In genomic region chrX:5516365-5516764, ce11 we compare ENCODE assay signal across 4 worm cellular contexts.
A peak's percentile ranks its signal among the peaks of the same experiment; 100 is the strongest.
TF ChIP-seq lines count a peak whose summit lies in the region.

No protein-coding gene starts in this region.

TF ChIP-seq in whole organism, L1 larva, 84 proteins besides CTCF, POLR2A, EP300 and RAD21:
- no peak for TF ChIP-seq pax-3 (tag; optimal IDR thresholded peaks at IDR 0.05; lab: Kevin White, UChicago)
- peak; percentile 67 for TF ChIP-seq nhr-85 (tag; lab: Kevin White, UChicago)
- peak; percentile 13 for TF ChIP-seq nhr-71 (tag; optimal IDR thresholded peaks at IDR 0.05; lab: Kevin White, UChicago)
- peak; percentile 27 for TF ChIP-seq lin-14 (GFP tag; optimal IDR thresholded peaks at IDR 0.05; lab: Kevin White, UChicago)
- peak; percentile 29 for TF ChIP-seq nhr-20 (tag; optimal IDR thresholded peaks at IDR 0.05; lab: Kevin White, UChicago)
TF ChIP-seq in whole organism, L1 larva: peak in this region for 4.

TF ChIP-seq in whole organism, L2 larva, 48 proteins besides CTCF, POLR2A, EP300 and RAD21:
- TF ChIP-seq ztf-11 (tag; optimal IDR thresholded peaks at IDR 0.05; lab: Kevin White, UChicago) (no peak), nhr-12 (tag; optimal IDR thresholded peaks at IDR 0.05; lab: Kevin White, UChicago) (no peak), elt-1 (tag; optimal IDR thresholded peaks at IDR 0.05; lab: Kevin White, UChicago) (no peak), F13H6.1 (tag; optimal IDR thresholded peaks at IDR 0.05; lab: Kevin White, UChicago) (no peak), nhr-10 (tag; optimal IDR thresholded peaks at IDR 0.05; lab: Kevin White, UChicago) (no peak), lsy-2 (tag; optimal IDR thresholded peaks at IDR 0.05; lab: Kevin White, UChicago) (no peak), nhr-25 (tag; optimal IDR thresholded peaks at IDR 0.05; lab: Kevin White, UChicago) (peak; percentile 18), nhr-129 (tag; optimal IDR thresholded peaks at IDR 0.05; lab: Kevin White, UChicago) (peak; percentile 40), ztf-4 (tag; optimal IDR thresholded peaks at IDR 0.05; lab: Kevin White, UChicago) (no peak), ceh-16 (tag; optimal IDR thresholded peaks at IDR 0.05; lab: Kevin White, UChicago) (no peak), egl-27 (tag; optimal IDR thresholded peaks at IDR 0.05; lab: Kevin White, UChicago) (no peak), crh-2 (tag; optimal IDR thresholded peaks at IDR 0.05; lab: Kevin White, UChicago) (peak; percentile 42), nhr-77 (tag; optimal IDR thresholded peaks at IDR 0.05; lab: Kevin White, UChicago) (no peak), lin-13 (GFP tag; optimal IDR thresholded peaks at IDR 0.05; lab: Kevin White, UChicago) (no peak), C34F6.9 (tag; optimal IDR thresholded peaks at IDR 0.05; lab: Kevin White, UChicago) (no peak), ama-1 (optimal IDR thresholded peaks at IDR 0.05; lab: Kevin White, UChicago) (no peak), zag-1 (tag; optimal IDR thresholded peaks at IDR 0.05; lab: Kevin White, UChicago) (no peak)

TF ChIP-seq in whole organism, L3 larva, 47 proteins besides CTCF, POLR2A, EP300 and RAD21:
- TF ChIP-seq nhr-76 (tag; optimal IDR thresholded peaks at IDR 0.05; lab: Kevin White, UChicago) (no peak), egl-27 (tag; optimal IDR thresholded peaks at IDR 0.05; lab: Kevin White, UChicago) (no peak), pqm-1 (tag; optimal IDR thresholded peaks at IDR 0.05; lab: Kevin White, UChicago) (peak; percentile 40), ZK546.5 (tag; optimal IDR thresholded peaks at IDR 0.05; lab: Kevin White, UChicago) (no peak), nhr-12 (tag; optimal IDR thresholded peaks at IDR 0.05; lab: Kevin White, UChicago) (no peak), elt-2 (tag; optimal IDR thresholded peaks at IDR 0.05; lab: Kevin White, UChicago) (peak; percentile 9), ceh-28 (tag; optimal IDR thresholded peaks at IDR 0.05; lab: Kevin White, UChicago) (no peak), hmg-11 (tag; optimal IDR thresholded peaks at IDR 0.05; lab: Kevin White, UChicago) (no peak), jun-1 (tag; optimal IDR thresholded peaks at IDR 0.05; lab: Kevin White, UChicago) (no peak), mdl-1 (tag; optimal IDR thresholded peaks at IDR 0.05; lab: Kevin White, UChicago) (no peak), ceh-9 (tag; optimal IDR thresholded peaks at IDR 0.05; lab: Kevin White, UChicago) (no peak), nhr-237 (tag; optimal IDR thresholded peaks at IDR 0.05; lab: Kevin White, UChicago) (no peak), ztf-4 (tag; optimal IDR thresholded peaks at IDR 0.05; lab: Kevin White, UChicago) (no peak), sea-2 (GFP tag; optimal IDR thresholded peaks at IDR 0.05; lab: Kevin White, UChicago) (no peak), eor-1 (tag; optimal IDR thresholded peaks at IDR 0.05; lab: Kevin White, UChicago) (no peak), snpc-4 (tag; optimal IDR thresholded peaks at IDR 0.05; lab: Kevin White, UChicago) (no peak), ztf-11 (tag; optimal IDR thresholded peaks at IDR 0.05; lab: Kevin White, UChicago) (no peak), pha-4 (tag; optimal IDR thresholded peaks at IDR 0.05; lab: Kevin White, UChicago) (peak; percentile 69), fos-1 (tag; optimal IDR thresholded peaks at IDR 0.05; lab: Kevin White, UChicago) (no peak), aly-2 (tag; optimal IDR thresholded peaks at IDR 0.05; lab: Kevin White, UChicago) (no peak), nhr-77 (tag; optimal IDR thresholded peaks at IDR 0.05; lab: Kevin White, UChicago) (no peak), nhr-67 (tag; optimal IDR thresholded peaks at IDR 0.05; lab: Kevin White, UChicago) (no peak)

TF ChIP-seq in whole organism, L4 larva, 104 proteins besides CTCF, POLR2A, EP300 and RAD21:
- TF ChIP-seq mdt-29 (GFP tag; IDR thresholded peaks at IDR 0.05; lab: Robert Waterston, UW): no peak
- no peak for TF ChIP-seq hmg-1.1 (GFP tag; IDR thresholded peaks at IDR 0.05; lab: Robert Waterston, UW)
- no peak for TF ChIP-seq unc-39 (tag; optimal IDR thresholded peaks at IDR 0.05; lab: Kevin White, UChicago)
- no peak for TF ChIP-seq nhr-77 (tag; optimal IDR thresholded peaks at IDR 0.05; lab: Kevin White, UChicago)
- no peak for TF ChIP-seq ama-1 (optimal IDR thresholded peaks at IDR 0.05; lab: Kevin White, UChicago)
- peak; percentile 12 for TF ChIP-seq nhr-28 (tag; optimal IDR thresholded peaks at IDR 0.05; lab: Kevin White, UChicago)
- TF ChIP-seq nhr-102 (tag; optimal IDR thresholded peaks at IDR 0.05; lab: Kevin White, UChicago): no peak
- TF ChIP-seq rbr-2 (tag; optimal IDR thresholded peaks at IDR 0.05; lab: Kevin White, UChicago): no peak
- no peak for TF ChIP-seq tag-97 (GFP tag; IDR thresholded peaks at IDR 0.05; lab: Robert Waterston, UW)
- TF ChIP-seq dmd-9 (GFP tag; IDR thresholded peaks at IDR 0.05; lab: Robert Waterston, UW): no peak
- no peak for TF ChIP-seq saeg-2 (GFP tag; IDR thresholded peaks at IDR 0.05; lab: Robert Waterston, UW)
- no peak for TF ChIP-seq nhr-42 (GFP tag; IDR thresholded peaks at IDR 0.05; lab: Robert Waterston, UW)
- no peak for TF ChIP-seq unc-130 (GFP tag; optimal IDR thresholded peaks at IDR 0.05; lab: Kevin White, UChicago)
- TF ChIP-seq hif-1 (tag; optimal IDR thresholded peaks at IDR 0.05; lab: Kevin White, UChicago): peak in 1 of 2 experiments; percentile 11
- TF ChIP-seq mdl-1 (tag; optimal IDR thresholded peaks at IDR 0.05; lab: Kevin White, UChicago): peak in 1 of 2 experiments; percentile 4
- TF ChIP-seq nhr-48 (tag; optimal IDR thresholded peaks at IDR 0.05; lab: Kevin White, UChicago): no peak
- TF ChIP-seq sdz-12 (GFP tag; optimal IDR thresholded peaks at IDR 0.05; lab: Kevin White, UChicago): no peak
- TF ChIP-seq ZK546.5 (tag; optimal IDR thresholded peaks at IDR 0.05; lab: Kevin White, UChicago): no peak
- TF ChIP-seq unc-62 (GFP tag; optimal IDR thresholded peaks at IDR 0.05 in 1 of 2; lab: Kevin White, UChicago): peak in 1 of 2 experiments; percentile 39
- TF ChIP-seq unc-62 (tag; optimal IDR thresholded peaks at IDR 0.05; lab: Kevin White, UChicago): no peak
- no peak for TF ChIP-seq aly-2 (tag; optimal IDR thresholded peaks at IDR 0.05; lab: Kevin White, UChicago)
- TF ChIP-seq nhr-41 (GFP tag; IDR thresholded peaks at IDR 0.05; lab: Robert Waterston, UW): no peak
- no peak for TF ChIP-seq snpc-1.2 (GFP tag; IDR thresholded peaks at IDR 0.05; lab: Robert Waterston, UW)
- no peak for TF ChIP-seq lsy-2 (tag; optimal IDR thresholded peaks at IDR 0.05; lab: Kevin White, UChicago)
- no peak for TF ChIP-seq ZK337.2 (GFP tag; IDR thresholded peaks at IDR 0.05; lab: Robert Waterston, UW)
- TF ChIP-seq F44E2.7 (GFP tag; IDR thresholded peaks at IDR 0.05; lab: Robert Waterston, UW): no peak
- peak; percentile 16 for TF ChIP-seq pqm-1 (tag; optimal IDR thresholded peaks at IDR 0.05; lab: Kevin White, UChicago)
- no peak for TF ChIP-seq egl-27 (tag; optimal IDR thresholded peaks at IDR 0.05; lab: Kevin White, UChicago)
- no peak for TF ChIP-seq daf-8 (GFP tag; IDR thresholded peaks at IDR 0.05; lab: Robert Waterston, UW)
- TF ChIP-seq nhr-25 (tag; optimal IDR thresholded peaks at IDR 0.05; lab: Kevin White, UChicago; ENCODE audit: borderline replicate concordance, insufficient read depth): no peak
- peak; percentile 48 for TF ChIP-seq dve-1 (tag; optimal IDR thresholded peaks at IDR 0.05; lab: Kevin White, UChicago; ENCODE audit: insufficient read depth)
- no peak for TF ChIP-seq nhr-6 (tag; optimal IDR thresholded peaks at IDR 0.05; lab: Kevin White, UChicago)
- TF ChIP-seq nhr-111 (GFP tag; optimal IDR thresholded peaks at IDR 0.05; lab: Kevin White, UChicago): no peak
- no peak for TF ChIP-seq daf-16 (GFP tag; optimal IDR thresholded peaks at IDR 0.05; lab: Kevin White, UChicago)
- peak; percentile 47 for TF ChIP-seq daf-16 (tag; optimal IDR thresholded peaks at IDR 0.05; lab: Kevin White, UChicago)
- TF ChIP-seq Y48G9A.11 (GFP tag; IDR thresholded peaks at IDR 0.05; lab: Robert Waterston, UW): no peak
- no peak for TF ChIP-seq vab-7 (GFP tag; IDR thresholded peaks at IDR 0.05; lab: Robert Waterston, UW)
- peak; percentile 65 for TF ChIP-seq hlh-30 (tag; optimal IDR thresholded peaks at IDR 0.05; lab: Kevin White, UChicago; ENCODE audit: insufficient read depth)
- no peak for TF ChIP-seq lin-1 (GFP tag; IDR thresholded peaks at IDR 0.05; lab: Robert Waterston, UW)
- no peak for TF ChIP-seq nhr-11 (tag; optimal IDR thresholded peaks at IDR 0.05; lab: Kevin White, UChicago)
- no peak for TF ChIP-seq mep-1 (tag; optimal IDR thresholded peaks at IDR 0.05; lab: Kevin White, UChicago)
- no peak for TF ChIP-seq lin-39 (tag; optimal IDR thresholded peaks at IDR 0.05; lab: Kevin White, UChicago)

Comparison
In these comparisons a context has a peak if more than half of its experiments do, and no peak if none do; other contexts are left out.
1. Of the 29 proteins assayed by ChIP-seq in both whole organism, L4 larva and whole organism, L1 larva: peak only in whole organism, L4 larva: nhr-28 and pqm-1; only in whole organism, L1 larva: none; in both: none; in neither: 25; mixed calls (peak in some experiments, not most) for 2.